Fruit fly (Drosophila melanogaster): ENCODE data around the gene ERp44.
A peak's percentile ranks its signal among the peaks of the same experiment; 100 is the strongest.

Gene ERp44

dm6 chrX:16279340-16279941 is 18.1 kb downstream of the ERp44 start (continued):
- TF ChIP-seq CG15011 (GFP tag; optimal IDR thresholded peaks at IDR 0.05) (peak; percentile 38), cg (GFP tag; optimal IDR thresholded peaks at IDR 0.05) (no peak), lilli (GFP tag; optimal IDR thresholded peaks at IDR 0.05) (peak; percentile 90), Scr (GFP tag; IDR thresholded peaks at IDR 0.05; ENCODE audit: partially characterized antibody) (no peak), gcm (GFP tag; optimal IDR thresholded peaks at IDR 0.05) (peak; percentile 42), pzg (GFP tag; optimal IDR thresholded peaks at IDR 0.05) (peak; percentile 8), CG10462 (GFP tag; optimal IDR thresholded peaks at IDR 0.05) (peak; percentile 68), PHDP (tag; optimal IDR thresholded peaks at IDR 0.05) (peak; percentile 41), CG10979 (tag; optimal IDR thresholded peaks at IDR 0.05) (peak; percentile 72), ems (GFP tag; optimal IDR thresholded peaks at IDR 0.05) (peak; percentile 75), sc (optimal IDR thresholded peaks at IDR 0.05) (no peak), sc (GFP tag; optimal IDR thresholded peaks at IDR 0.05) (peak; percentile 26), bowl (GFP tag; IDR thresholded peaks at IDR 0.05) (0 out of 2 replicates have a peak, but pooled peaks have one; percentile 51), CG14965 (GFP tag; optimal IDR thresholded peaks at IDR 0.05; ENCODE audit: borderline replicate concordance) (peak; percentile 19), salm (tag; optimal IDR thresholded peaks at IDR 0.05) (peak; percentile 50), CG14667 (GFP tag; IDR thresholded peaks at IDR 0.05) (peak; percentile 90), CG12071 (GFP tag; optimal IDR thresholded peaks at IDR 0.05) (peak; percentile 70), Lim3 (GFP tag; IDR thresholded peaks at IDR 0.05) (peak; percentile 58; the same call in 1 of the 2 replicates), tap (tag; optimal IDR thresholded peaks at IDR 0.05) (peak; percentile 60), phol (tag; optimal IDR thresholded peaks at IDR 0.05) (peak; percentile 82), ftz-f1 (GFP tag; optimal IDR thresholded peaks at IDR 0.05) (peak; percentile 4), ap (GFP tag; IDR thresholded peaks at IDR 0.05) (peak; percentile 80), CG6854 (GFP tag; optimal IDR thresholded peaks at IDR 0.05) (peak; percentile 32), BtbVII (GFP tag; optimal IDR thresholded peaks at IDR 0.05) (peak; percentile 48), CG9797 (GFP tag; optimal IDR thresholded peaks at IDR 0.05) (no peak), Mes4 (GFP tag; optimal IDR thresholded peaks at IDR 0.05) (peak; percentile 42), CG12219 (GFP tag; optimal IDR thresholded peaks at IDR 0.05) (peak; percentile 68), hbn (GFP tag; IDR thresholded peaks at IDR 0.05; ENCODE audit: partially characterized antibody) (no peak), CG18764 (GFP tag; optimal IDR thresholded peaks at IDR 0.05) (no peak), mld (GFP tag; IDR thresholded peaks at IDR 0.05; ENCODE audit: partially characterized antibody) (no peak), Gsc (GFP tag; IDR thresholded peaks at IDR 0.05) (no peak; the same call in 1 of the 2 replicates), CG8290 (GFP tag; optimal IDR thresholded peaks at IDR 0.05) (peak; percentile 61), CG8290 (tag; optimal IDR thresholded peaks at IDR 0.05) (peak; percentile 10 to 90), Kr (GFP tag; optimal IDR thresholded peaks at IDR 0.05) (no peak), gcm2 (GFP tag; optimal IDR thresholded peaks at IDR 0.05) (peak; percentile 56), jigr1 (GFP tag; IDR thresholded peaks at IDR 0.05) (peak; percentile 79; the same call in 2 of the 3 replicates), CG6689 (GFP tag; IDR thresholded peaks at IDR 0.05) (peak; percentile 89), zfh2 (GFP tag; optimal IDR thresholded peaks at IDR 0.05) (peak; percentile 69), Adf1 (GFP tag; IDR thresholded peaks at IDR 0.05) (peak; percentile 31; the same call in 1 of the 2 replicates), CG11085 (GFP tag; IDR thresholded peaks at IDR 0.05) (peak; percentile 85), CG1647 (GFP tag; optimal IDR thresholded peaks at IDR 0.05) (peak; percentile 64), twi (tag; optimal IDR thresholded peaks at IDR 0.05) (peak; percentile 19), CTCF (GFP tag; optimal IDR thresholded peaks at IDR 0.05) (peak; percentile 48), yki (optimal IDR thresholded peaks at IDR 0.05) (no peak), gfzf (GFP tag; optimal IDR thresholded peaks at IDR 0.05) (no peak), dati (GFP tag; IDR thresholded peaks at IDR 0.05) (peak; percentile 69), D19A (tag; optimal IDR thresholded peaks at IDR 0.05) (peak; percentile 64), CG31388 (GFP tag; optimal IDR thresholded peaks at IDR 0.05) (peak; percentile 17), CG11504 (tag; optimal IDR thresholded peaks at IDR 0.05) (peak; percentile 89), CG16815 (GFP tag; optimal IDR thresholded peaks at IDR 0.05) (peak; percentile 82), cato (GFP tag; optimal IDR thresholded peaks at IDR 0.05; ENCODE audit: borderline replicate concordance) (peak; percentile 14)

Data from whole organism, embryonic.